Fruit fly (Drosophila melanogaster) whole organism, embryonic: ENCODE data around the gene CG14853.
A peak's percentile ranks its signal among the peaks of the same experiment; 100 is the strongest.

ENCODE experiments used
- ATbp ChIP-seq: fragments of 200-800 bp; sonication (Bioruptor generic); optimal IDR thresholded peaks from 2 replicates; lab custom pipeline; 2017; ENCODE audit warnings: missing biosample characterization, mild to moderate bottlenecking, missing genetic modification characterization, missing genetic modification reagents
- Adf1 ChIP-seq: fragments of 200-800 bp; sonication (Bioruptor generic); IDR thresholded peaks from 2 replicates; pipeline ENCODE4 v1.3.6; 2022; ENCODE audit warnings: missing biosample characterization, missing genetic modification characterization
- Bgb ChIP-seq: fragments of 200-800 bp; sonication (Bioruptor generic); IDR thresholded peaks from 2 replicates; pipeline ENCODE4 v1.3.6; 2022; ENCODE audit warnings: missing biosample characterization, missing genetic modification characterization; ENCODE audit not compliant: partially characterized antibody
- CG11504 ChIP-seq: fragments of 200-800 bp; sonication (Bioruptor generic); optimal IDR thresholded peaks from 3 replicates; lab custom pipeline; 2019; ENCODE audit warnings: missing biosample characterization, mild to moderate bottlenecking, missing genetic modification characterization, moderate library complexity
- CG11695 ChIP-seq: fragments of 200-800 bp; sonication (Bioruptor generic); IDR thresholded peaks from 3 replicates; pipeline ENCODE4 v1.3.6; 2022; ENCODE audit warnings: missing biosample characterization, missing genetic modification characterization
- CG13424 ChIP-seq: fragments of 200-800 bp; sonication (Bioruptor generic); optimal IDR thresholded peaks from 2 replicates; lab custom pipeline; 2019; ENCODE audit warnings: missing biosample characterization, mild to moderate bottlenecking, missing genetic modification characterization, moderate library complexity
- CG15479 ChIP-seq: fragments of 200-800 bp; sonication (Bioruptor generic); optimal IDR thresholded peaks from 3 replicates; lab custom pipeline; 2019; ENCODE audit warnings: missing biosample characterization, mild to moderate bottlenecking, missing genetic modification characterization, moderate library complexity
- CG17359 ChIP-seq: fragments of 200-800 bp; sonication (Bioruptor generic); optimal IDR thresholded peaks from 3 replicates; lab custom pipeline; 2018; ENCODE audit warnings: missing biosample characterization, mild to moderate bottlenecking, missing genetic modification characterization, moderate library complexity
- CG17385 ChIP-seq: fragments of 200-800 bp; sonication (Bioruptor generic); optimal IDR thresholded peaks from 3 replicates; lab custom pipeline; 2018; ENCODE audit warnings: missing biosample characterization, mild to moderate bottlenecking, missing genetic modification characterization
- CG1832 ChIP-seq: fragments of 200-800 bp; sonication (Bioruptor generic); optimal IDR thresholded peaks from 2 replicates; lab custom pipeline; 2017; ENCODE audit warnings: missing biosample characterization, mild to moderate bottlenecking, missing genetic modification characterization, inconsistent platforms
- CG18476 ChIP-seq: fragments of 200-800 bp; sonication (Bioruptor generic); optimal IDR thresholded peaks from 2 replicates; lab custom pipeline; 2016; ENCODE audit warnings: missing biosample characterization, mild to moderate bottlenecking, missing genetic modification characterization
- CG18599 ChIP-seq: fragments of 200-800 bp; sonication (Bioruptor generic); optimal IDR thresholded peaks from 3 replicates; lab custom pipeline; 2017; ENCODE audit warnings: missing biosample characterization, missing genetic modification characterization, mild to moderate bottlenecking, moderate library complexity, missing genetic modification reagents
- CG18764 ChIP-seq: fragments of 200-800 bp; sonication (Bioruptor generic); optimal IDR thresholded peaks from 3 replicates; lab custom pipeline; 2016; ENCODE audit warnings: missing biosample characterization, missing genetic modification characterization
- CG2129 ChIP-seq: fragments of 200-800 bp; sonication (Bioruptor generic); IDR thresholded peaks from 2 replicates; pipeline ENCODE4 v1.3.6; 2022; ENCODE audit warnings: missing biosample characterization, missing genetic modification characterization; ENCODE audit not compliant: partially characterized antibody
- CG30431 ChIP-seq: fragments of 200-800 bp; sonication (Bioruptor generic); optimal IDR thresholded peaks from 2 replicates; lab custom pipeline; 2017; ENCODE audit warnings: missing biosample characterization, missing genetic modification characterization
- CG4360 ChIP-seq: fragments of 200-800 bp; sonication (Bioruptor generic); IDR thresholded peaks from 2 replicates; pipeline ENCODE4 v1.3.6; 2022; ENCODE audit warnings: missing biosample characterization, missing genetic modification characterization
- CG4424 ChIP-seq: fragments of 200-800 bp; sonication (Bioruptor generic); optimal IDR thresholded peaks from 3 replicates; lab custom pipeline; 2016; ENCODE audit warnings: missing biosample characterization, missing genetic modification characterization
- CG4820 ChIP-seq: fragments of 200-800 bp; sonication (Bioruptor generic); optimal IDR thresholded peaks from 3 replicates; lab custom pipeline; 2016; ENCODE audit warnings: missing biosample characterization, missing genetic modification characterization
- CG6254 ChIP-seq: fragments of 200-800 bp; sonication (Bioruptor generic); optimal IDR thresholded peaks from 3 replicates; lab custom pipeline; 2017; ENCODE audit warnings: mild to moderate bottlenecking, missing biosample characterization, missing genetic modification reagents, missing genetic modification characterization
- CG7271 ChIP-seq: fragments of 200-800 bp; sonication (Bioruptor generic); optimal IDR thresholded peaks from 2 replicates; lab custom pipeline; 2018; ENCODE audit warnings: missing biosample characterization, mild to moderate bottlenecking, missing genetic modification characterization, moderate library complexity
- CG7786 ChIP-seq: fragments of 200-800 bp; sonication (Bioruptor generic); optimal IDR thresholded peaks from 2 replicates; lab custom pipeline; 2016; ENCODE audit warnings: missing biosample characterization, missing genetic modification characterization
- CG7839 ChIP-seq: fragments of 200-800 bp; sonication (Bioruptor generic); optimal IDR thresholded peaks from 3 replicates; lab custom pipeline; 2018; ENCODE audit warnings: missing biosample characterization, mild to moderate bottlenecking, missing genetic modification characterization, moderate library complexity
- CG7928 ChIP-seq: fragments of 200-800 bp; sonication (Bioruptor generic); optimal IDR thresholded peaks from 2 replicates; lab custom pipeline; 2017; ENCODE audit warnings: missing biosample characterization, mild to moderate bottlenecking, missing genetic modification characterization
- CG9609 ChIP-seq: fragments of 200-800 bp; sonication (Bioruptor generic); optimal IDR thresholded peaks from 3 replicates; lab custom pipeline; 2016; ENCODE audit warnings: missing biosample characterization, missing genetic modification characterization
- Deaf1 ChIP-seq: fragments of 200-800 bp; optimal IDR thresholded peaks from 3 replicates; lab custom pipeline; 2019; ENCODE audit warnings: missing biosample characterization, mild to moderate bottlenecking, missing genetic modification characterization, moderate library complexity
- Dek ChIP-seq: fragments of 200-800 bp; sonication (Bioruptor generic); optimal IDR thresholded peaks from 3 replicates; lab custom pipeline; 2019; ENCODE audit warnings: missing biosample characterization, mild to moderate bottlenecking, missing genetic modification characterization, moderate library complexity
- ERR ChIP-seq: fragments of 200-800 bp; sonication (Bioruptor generic); optimal IDR thresholded peaks from 2 replicates; lab custom pipeline; 2016; ENCODE audit warnings: missing biosample characterization, missing genetic modification characterization
- HLHmδ ChIP-seq: fragments of 200-800 bp; sonication (Bioruptor generic); optimal IDR thresholded peaks from 2 replicates; lab custom pipeline; 2018; ENCODE audit warnings: missing biosample characterization, mild to moderate bottlenecking, missing genetic modification characterization, moderate library complexity
- Hr78 ChIP-seq, 2 experiments: fragments of 200-800 bp in 1 of 2; fragments of >200 bp in 1 of 2; sonication (Bioruptor generic) in 1 of 2; optimal IDR thresholded peaks; 2 replicates each; lab custom pipeline; 2017 to 2019; ENCODE audit warnings: missing biosample characterization in 2 of 2, missing genetic modification characterization in 2 of 2, mild to moderate bottlenecking in 1 of 2, moderate library complexity in 1 of 2
- NC2β ChIP-seq: fragments of 200-800 bp; sonication (Bioruptor generic); optimal IDR thresholded peaks from 2 replicates; lab custom pipeline; 2016; ENCODE audit warnings: missing biosample characterization, missing genetic modification characterization
- Ravus ChIP-seq: fragments of 200-800 bp; sonication (Bioruptor generic); IDR thresholded peaks from 2 replicates; pipeline ENCODE4 v1.3.6; 2022; ENCODE audit warnings: missing biosample characterization, missing genetic modification characterization
- Usf ChIP-seq: fragments of 200-800 bp; sonication (Bioruptor generic); optimal IDR thresholded peaks from 2 replicates; lab custom pipeline; 2017; ENCODE audit warnings: missing genotype, missing biosample characterization, missing genetic modification characterization
- az2 ChIP-seq: fragments of 200-800 bp; sonication (Bioruptor generic); optimal IDR thresholded peaks from 3 replicates; lab custom pipeline; 2016; ENCODE audit warnings: missing biosample characterization, missing genetic modification characterization
- chif ChIP-seq, 2 experiments: fragments of 200-800 bp; sonication (Bioruptor generic); optimal IDR thresholded peaks; 3 replicates each; lab custom pipeline; 2016; ENCODE audit warnings: missing biosample characterization in 2 of 2, missing genetic modification characterization in 2 of 2
- dmrt11E ChIP-seq: fragments of 200-800 bp; sonication (Bioruptor generic); optimal IDR thresholded peaks from 3 replicates; lab custom pipeline; 2018; ENCODE audit warnings: missing biosample characterization, mild to moderate bottlenecking, missing genetic modification characterization, moderate library complexity
- en ChIP-seq: fragments of 200-800 bp; sonication (Bioruptor generic); optimal IDR thresholded peaks from 2 replicates; lab custom pipeline; 2016; ENCODE audit warnings: missing biosample characterization, missing genetic modification characterization
- ewg ChIP-seq: fragments of 200-800 bp; sonication (Bioruptor generic); optimal IDR thresholded peaks from 3 replicates; lab custom pipeline; 2017; ENCODE audit warnings: mild to moderate bottlenecking, missing biosample characterization, missing genetic modification reagents, missing genetic modification characterization
- ftz-f1 ChIP-seq: fragments of 200-800 bp; sonication (Bioruptor generic); optimal IDR thresholded peaks from 2 replicates; lab custom pipeline; 2016; ENCODE audit warnings: missing biosample characterization, missing genetic modification characterization
- gce ChIP-seq: fragments of 200-800 bp; sonication (Bioruptor generic); IDR thresholded peaks from 3 replicates; pipeline ENCODE4 v1.3.6; 2022; ENCODE audit warnings: missing biosample characterization, missing genetic modification characterization
- gsb-n ChIP-seq: fragments of 200-800 bp; sonication (Bioruptor generic); optimal IDR thresholded peaks from 3 replicates; lab custom pipeline; 2018; ENCODE audit warnings: missing biosample characterization, mild to moderate bottlenecking, missing genetic modification characterization
- klu ChIP-seq: fragments of 200-800 bp; sonication (Bioruptor generic); IDR thresholded peaks from 2 replicates; pipeline ENCODE4 v1.3.6; 2022; ENCODE audit warnings: missing biosample characterization, missing genetic modification characterization
- lab ChIP-seq: fragments of 200-800 bp; sonication (Bioruptor generic); optimal IDR thresholded peaks from 3 replicates; lab custom pipeline; 2017; ENCODE audit warnings: missing biosample characterization, missing genetic modification characterization, mild to moderate bottlenecking, moderate library complexity, missing genetic modification reagents
- mld ChIP-seq: fragments of 200-800 bp; sonication (Bioruptor generic); IDR thresholded peaks from 3 replicates; pipeline ENCODE4 v1.3.6; 2022; ENCODE audit warnings: missing biosample characterization, missing genetic modification characterization; ENCODE audit not compliant: partially characterized antibody
- stc ChIP-seq: fragments of 200-800 bp; sonication (Bioruptor generic); IDR thresholded peaks from 2 replicates; pipeline ENCODE4 v1.3.6; 2022; ENCODE audit warnings: missing biosample characterization, missing genetic modification characterization
- ttk ChIP-seq: fragments of 200-800 bp; sonication (Bioruptor generic); IDR thresholded peaks from 2 replicates; pipeline ENCODE4 v2.1.2; 2022; ENCODE audit warnings: missing biosample characterization, missing genetic modification characterization
- twi ChIP-seq: fragments of 200-800 bp; optimal IDR thresholded peaks from 2 replicates; lab custom pipeline; 2019; ENCODE audit warnings: missing biosample characterization, mild to moderate bottlenecking, missing genetic modification characterization, moderate library complexity
- vfl ChIP-seq: fragments of 200-800 bp; sonication (Bioruptor generic); optimal IDR thresholded peaks from 2 replicates; lab custom pipeline; 2016; ENCODE audit warnings: missing biosample characterization, missing genetic modification characterization
- vvl ChIP-seq: fragments of 200-800 bp; sonication (Bioruptor generic); IDR thresholded peaks from 2 replicates; pipeline ENCODE4 v1.3.6; 2022; ENCODE audit warnings: missing biosample characterization, missing genetic modification characterization
- wdn ChIP-seq: fragments of 200-800 bp; sonication (Bioruptor generic); IDR thresholded peaks from 2 replicates; pipeline ENCODE4 v1.3.6; 2022; ENCODE audit warnings: missing biosample characterization, missing genetic modification characterization
- zf30C ChIP-seq: fragments of 200-800 bp; sonication (Bioruptor generic); optimal IDR thresholded peaks from 3 replicates; lab custom pipeline; 2018; ENCODE audit warnings: missing biosample characterization, mild to moderate bottlenecking, missing genetic modification characterization

The CG14853 gene

dm6 chr3R:14597935-14598424 lies 11.5 kb upstream of the CG14853 start (continued):
- TF ChIP-seq CG7928 (GFP tag; lab: Kevin White, UChicago) (no peak), wdn (no peak), CG13424 (tag; lab: Kevin White, UChicago) (peak; percentile 35), CG1832 (GFP tag; lab: Kevin White, UChicago) (peak; percentile 51), Hr78 (GFP tag; optimal IDR thresholded peaks at IDR 0.05; lab: Kevin White, UChicago) (peak in 1 of 2 experiments; percentile 1), CG11504 (tag; lab: Kevin White, UChicago) (peak; percentile 64), en (GFP tag; lab: Kevin White, UChicago) (no peak), ewg (GFP tag; lab: Kevin White, UChicago) (peak; percentile 45), ftz-f1 (GFP tag; lab: Kevin White, UChicago) (no peak), Dek (tag; lab: Kevin White, UChicago) (no peak), twi (peak; percentile 70), CG18764 (GFP tag; lab: Kevin White, UChicago) (no peak), CG18599 (GFP tag; lab: Kevin White, UChicago) (peak; percentile 12), CG11695 (no peak), CG6254 (GFP tag; lab: Kevin White, UChicago) (peak; percentile 18), gsb-n (tag; lab: Kevin White, UChicago) (peak; percentile 26), gce (no peak), az2 (GFP tag; lab: Kevin White, UChicago) (peak; percentile 33), Bgb (GFP tag; lab: Robert Waterston, UW) (no peak), Adf1 (GFP tag; lab: Robert Waterston, UW) (no peak), CG4360 (GFP tag; lab: Robert Waterston, UW) (peak; percentile 85), lab (peak; percentile 12), dmrt11E (tag; lab: Kevin White, UChicago) (peak; percentile 68), Usf (no peak), CG4820 (GFP tag; lab: Kevin White, UChicago) (peak; percentile 32), zf30C (peak; percentile 68), HLHmδ (GFP tag; lab: Kevin White, UChicago) (peak; percentile 35), CG17385 (GFP tag; lab: Kevin White, UChicago) (peak; percentile 32), chif (GFP tag; optimal IDR thresholded peaks at IDR 0.05; lab: Kevin White, UChicago) (peak in 1 of 2 experiments; percentile 18), CG7839 (peak; percentile 49), Deaf1 (tag; lab: Kevin White, UChicago) (no peak), ttk (GFP tag; lab: Robert Waterston, UW) (no peak), stc (GFP tag; lab: Robert Waterston, UW) (peak; percentile 40; the same call in 1 of the 2 replicates), NC2β (GFP tag; lab: Kevin White, UChicago) (no peak), CG17359 (tag; lab: Kevin White, UChicago) (peak; percentile 11), CG7271 (tag; lab: Kevin White, UChicago) (no peak), ATbp (GFP tag; lab: Kevin White, UChicago) (peak; percentile 38), CG2129 (GFP tag; lab: Robert Waterston, UW) (no peak), CG18476 (GFP tag; lab: Kevin White, UChicago) (peak; percentile 10), mld (GFP tag; lab: Robert Waterston, UW) (no peak), CG15479 (peak; percentile 70), klu (peak; percentile 32; the same call in 1 of the 2 replicates), CG4424 (peak; percentile 53), Ravus (GFP tag; lab: Robert Waterston, UW) (no peak), CG9609 (GFP tag; lab: Kevin White, UChicago) (no peak), CG7786 (GFP tag; lab: Kevin White, UChicago) (no peak), vvl (GFP tag; lab: Robert Waterston, UW) (peak; percentile 47; the same call in 1 of the 2 replicates), CG30431 (GFP tag; lab: Kevin White, UChicago) (peak; percentile 10), ERR (GFP tag; lab: Kevin White, UChicago) (no peak), vfl (GFP tag; lab: Kevin White, UChicago) (no peak)
